Fruit fly (Drosophila melanogaster): ENCODE measurements around the gene CG14540.

The CG14540 gene

dm6 chr3R:25997068-25997714 is 38.1 kb downstream of the CG14540 start (continued):
- peak; percentile 86 for TF ChIP-seq CG30431 (GFP tag; optimal IDR thresholded peaks at IDR 0.05)
- TF ChIP-seq Dfd (GFP tag; optimal IDR thresholded peaks at IDR 0.05) = no peak
- no peak for TF ChIP-seq CG11247 (GFP tag; IDR thresholded peaks at IDR 0.05)
- TF ChIP-seq CG10366 (GFP tag; IDR thresholded peaks at IDR 0.05) = no peak; the same call in 1 of the 2 replicates
- peak; percentile 60 for TF ChIP-seq ssp (GFP tag; IDR thresholded peaks at IDR 0.05)
- no peak for TF ChIP-seq CG4854 (GFP tag; optimal IDR thresholded peaks at IDR 0.05)
- no peak for TF ChIP-seq slp2 (GFP tag; optimal IDR thresholded peaks at IDR 0.05)
- TF ChIP-seq CG6654 (GFP tag; optimal IDR thresholded peaks at IDR 0.05) = peak; percentile 66
- no peak for TF ChIP-seq CG42726 (GFP tag; IDR thresholded peaks at IDR 0.05; ENCODE audit: partially characterized antibody)
- TF ChIP-seq Xbp1 (GFP tag; optimal IDR thresholded peaks at IDR 0.05) = peak; percentile 74
- no peak for TF ChIP-seq Trl (optimal IDR thresholded peaks at IDR 0.05)
- no peak for TF ChIP-seq Trl (GFP tag; optimal IDR thresholded peaks at IDR 0.05)
- no peak for TF ChIP-seq CG6683 (GFP tag; optimal IDR thresholded peaks at IDR 0.05)
- TF ChIP-seq Usf (GFP tag; optimal IDR thresholded peaks at IDR 0.05) = peak; percentile 91
- no peak for TF ChIP-seq HLH54F (GFP tag; optimal IDR thresholded peaks at IDR 0.05)
- TF ChIP-seq ara (GFP tag; IDR thresholded peaks at IDR 0.05) = peak; percentile 69
- TF ChIP-seq Meics (GFP tag; optimal IDR thresholded peaks at IDR 0.05) = no peak
- TF ChIP-seq sr (GFP tag; IDR thresholded peaks at IDR 0.05) = no peak
- no peak for TF ChIP-seq disco-r (GFP tag; optimal IDR thresholded peaks at IDR 0.05)
- TF ChIP-seq chinmo (GFP tag; IDR thresholded peaks at IDR 0.05; ENCODE audit: partially characterized antibody) = no peak
- no peak for TF ChIP-seq kah (GFP tag; optimal IDR thresholded peaks at IDR 0.05)
- no peak for TF ChIP-seq pum (GFP tag; optimal IDR thresholded peaks at IDR 0.05)
- TF ChIP-seq CG18599 (GFP tag; optimal IDR thresholded peaks at IDR 0.05) = peak; percentile 58
- peak; percentile 50 for TF ChIP-seq CG4707 (GFP tag; optimal IDR thresholded peaks at IDR 0.05)
- no peak for TF ChIP-seq D (optimal IDR thresholded peaks at IDR 0.05)
- peak; percentile 91 for TF ChIP-seq D (GFP tag; optimal IDR thresholded peaks at IDR 0.05)
- TF ChIP-seq CG7987 (GFP tag; optimal IDR thresholded peaks at IDR 0.05) = no peak
- 0 out of 3 replicates have a peak, but pooled peaks have one; percentile 22 for TF ChIP-seq CG7963 (GFP tag; IDR thresholded peaks at IDR 0.05; ENCODE audit: partially characterized antibody)
- TF ChIP-seq sqz (GFP tag; optimal IDR thresholded peaks at IDR 0.05) = peak; percentile 86
- TF ChIP-seq pnt (GFP tag; optimal IDR thresholded peaks at IDR 0.05) = no peak
- TF ChIP-seq dpn (GFP tag; optimal IDR thresholded peaks at IDR 0.05) = peak in 1 of 2 experiments; percentile 47
- no peak for TF ChIP-seq ftz-f1 (GFP tag; optimal IDR thresholded peaks at IDR 0.05)
- peak; percentile 89 for TF ChIP-seq CG13424 (tag; optimal IDR thresholded peaks at IDR 0.05)
- TF ChIP-seq kni (GFP tag; optimal IDR thresholded peaks at IDR 0.05) = no peak
- TF ChIP-seq Eip74EF (GFP tag; optimal IDR thresholded peaks at IDR 0.05) = peak in 1 of 2 experiments; percentile 68
- TF ChIP-seq ems (GFP tag; optimal IDR thresholded peaks at IDR 0.05) = no peak
- peak; percentile 35 for TF ChIP-seq CG12219 (GFP tag; optimal IDR thresholded peaks at IDR 0.05)
- no peak for TF ChIP-seq Poxn (GFP tag; IDR thresholded peaks at IDR 0.05)
- TF ChIP-seq CG30020 (tag; optimal IDR thresholded peaks at IDR 0.05) = peak; percentile 68
- TF ChIP-seq CG32767 (GFP tag; IDR thresholded peaks at IDR 0.05) = peak; percentile 60; the same call in 1 of the 2 replicates
- TF ChIP-seq Hr3 (GFP tag; optimal IDR thresholded peaks at IDR 0.05) = peak; percentile 77
- TF ChIP-seq sim (GFP tag; IDR thresholded peaks at IDR 0.05) = peak; percentile 62; the same call in 1 of the 2 replicates
- no peak for TF ChIP-seq CG13894 (tag; optimal IDR thresholded peaks at IDR 0.05)
- peak; percentile 80 for TF ChIP-seq CG17328 (GFP tag; IDR thresholded peaks at IDR 0.05)
- TF ChIP-seq ci (GFP tag; IDR thresholded peaks at IDR 0.05) = 0 out of 3 replicates have a peak, but pooled peaks have one; percentile 8
- TF ChIP-seq hkb (optimal IDR thresholded peaks at IDR 0.05) = no peak
- TF ChIP-seq hkb (GFP tag; IDR thresholded peaks at IDR 0.05) = peak; percentile 78
- TF ChIP-seq lbe (GFP tag; optimal IDR thresholded peaks at IDR 0.05) = peak; percentile 73
- no peak for TF ChIP-seq hb (GFP tag; IDR thresholded peaks at IDR 0.05; ENCODE audit: partially characterized antibody)
- TF ChIP-seq Pdp1 (GFP tag; optimal IDR thresholded peaks at IDR 0.05) = peak; percentile 8 to 17
